Worm (Caenorhabditis elegans): Measurements from ENCODE around the gene grl-21.

ce11 chrIV:10784085-10784484 lies 46.8 kb downstream of the grl-21 start:
- TF ChIP-seq elt-1 (tag; optimal IDR thresholded peaks at IDR 0.05; ENCODE audit: borderline replicate concordance, insufficient read depth) = no peak
- TF ChIP-seq ztf-11 (tag; optimal IDR thresholded peaks at IDR 0.05) = no peak
- no peak for TF ChIP-seq nhr-2 (tag; optimal IDR thresholded peaks at IDR 0.05)
- no peak for TF ChIP-seq bed-3 (GFP tag; optimal IDR thresholded peaks at IDR 0.05)
- no peak for TF ChIP-seq snpc-4 (tag; optimal IDR thresholded peaks at IDR 0.05)
- TF ChIP-seq unc-39 (tag; optimal IDR thresholded peaks at IDR 0.05) = no peak

All from whole organism, mixed stage, embryonic.